Worm (Caenorhabditis elegans): Measurements from ENCODE around the gene tbck-1.

The tbck-1 gene

DNA sequence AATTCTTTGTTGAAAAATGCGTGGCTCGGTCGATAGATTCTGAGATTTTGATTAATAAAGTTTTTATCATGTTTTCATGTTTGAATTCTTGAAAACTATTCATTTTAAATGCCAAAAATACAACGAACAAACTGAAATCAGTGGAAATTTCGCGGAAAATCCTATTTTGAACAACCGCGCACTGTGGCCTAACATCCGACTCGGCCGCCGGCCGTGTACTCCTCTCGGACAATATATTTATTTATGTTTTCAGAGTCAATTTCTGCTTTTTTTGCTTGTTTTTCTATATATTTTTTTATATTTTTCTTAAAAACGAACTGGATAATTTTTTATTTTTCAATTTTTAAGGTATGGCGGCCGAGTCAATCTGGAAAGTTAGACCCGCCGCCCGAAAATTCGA is 37.1 kb upstream of the tbck-1 start, which contains the start of gene F26G1.1 (continued):
- no peak for TF ChIP-seq php-3 (GFP tag; IDR thresholded peaks at IDR 0.05)
- no peak for TF ChIP-seq hmg-1.1 (GFP tag; IDR thresholded peaks at IDR 0.05)
- TF ChIP-seq ztf-11 (tag; optimal IDR thresholded peaks at IDR 0.05) = no peak
- no peak for TF ChIP-seq mep-1 (tag; optimal IDR thresholded peaks at IDR 0.05)
- TF ChIP-seq nhr-111 (GFP tag; optimal IDR thresholded peaks at IDR 0.05) = no peak
- peak in 1 of 2 experiments; percentile 87 for TF ChIP-seq hif-1 (tag; optimal IDR thresholded peaks at IDR 0.05)
- peak; percentile 98 for TF ChIP-seq mes-2 (tag; optimal IDR thresholded peaks at IDR 0.05; ENCODE audit: poor library complexity, severe bottlenecking)
- TF ChIP-seq Y48G9A.11 (GFP tag; IDR thresholded peaks at IDR 0.05) = peak; percentile 91
- TF ChIP-seq ctbp-1 (GFP tag; IDR thresholded peaks at IDR 0.05) = no peak
- TF ChIP-seq lin-39 (tag; optimal IDR thresholded peaks at IDR 0.05) = no peak
- peak; percentile 63 for TF ChIP-seq spr-1 (tag; optimal IDR thresholded peaks at IDR 0.05)
- TF ChIP-seq aha-1 (tag) = peak; percentile 38
- TF ChIP-seq aly-2 (tag; optimal IDR thresholded peaks at IDR 0.05) = no peak
- TF ChIP-seq mxl-2 (GFP tag; conservative IDR thresholded peaks at IDR 0.05) = no peak
- no peak for TF ChIP-seq unc-62 (GFP tag; optimal IDR thresholded peaks at IDR 0.05 in 1 of 2)
- TF ChIP-seq unc-62 (tag; optimal IDR thresholded peaks at IDR 0.05) = no peak
- no peak for TF ChIP-seq ztf-7 (tag; optimal IDR thresholded peaks at IDR 0.05)
- TF ChIP-seq unc-39 (tag; optimal IDR thresholded peaks at IDR 0.05) = no peak
- TF ChIP-seq nhr-237 (tag; optimal IDR thresholded peaks at IDR 0.05) = no peak
- TF ChIP-seq lin-1 (GFP tag; IDR thresholded peaks at IDR 0.05) = no peak
- no peak for TF ChIP-seq daf-19 (GFP tag; conservative IDR thresholded peaks at IDR 0.05)
- no peak for TF ChIP-seq T20F7.1 (GFP tag; optimal IDR thresholded peaks at IDR 0.05)
- TF ChIP-seq egl-27 (tag; optimal IDR thresholded peaks at IDR 0.05) = no peak
- TF ChIP-seq F44E2.7 (GFP tag; IDR thresholded peaks at IDR 0.05) = no peak
- peak; percentile 33 for TF ChIP-seq F49E8.2 (tag; optimal IDR thresholded peaks at IDR 0.05; ENCODE audit: borderline replicate concordance)
- TF ChIP-seq duxl-1 (tag; optimal IDR thresholded peaks at IDR 0.05; ENCODE audit: poor library complexity) = peak; percentile 42
- TF ChIP-seq zfp-3 (GFP tag; conservative IDR thresholded peaks at IDR 0.05) = no peak
- peak; percentile 59 for TF ChIP-seq dmd-6 (GFP tag; IDR thresholded peaks at IDR 0.05)
- TF ChIP-seq nhr-42 (GFP tag; IDR thresholded peaks at IDR 0.05) = no peak
- TF ChIP-seq mxl-3 (GFP tag; optimal IDR thresholded peaks at IDR 0.05) = no peak
- no peak for TF ChIP-seq jun-1 (tag; optimal IDR thresholded peaks at IDR 0.05)
- no peak for TF ChIP-seq nhr-41 (GFP tag; IDR thresholded peaks at IDR 0.05)
- no peak for TF ChIP-seq attf-4 (tag; optimal IDR thresholded peaks at IDR 0.05)
- no peak for TF ChIP-seq zfp-2 (tag; optimal IDR thresholded peaks at IDR 0.05)
- TF ChIP-seq lim-7 (GFP tag; IDR thresholded peaks at IDR 0.05) = no peak
- TF ChIP-seq arid-1 (GFP tag; conservative IDR thresholded peaks at IDR 0.05) = no peak
- no peak for TF ChIP-seq daf-8 (GFP tag; IDR thresholded peaks at IDR 0.05)
- TF ChIP-seq rbr-2 (tag; optimal IDR thresholded peaks at IDR 0.05) = peak; percentile 6
- peak; percentile 90 for TF ChIP-seq dmd-9 (GFP tag; IDR thresholded peaks at IDR 0.05)
- no peak for TF ChIP-seq skn-1 (tag; optimal IDR thresholded peaks at IDR 0.05)
- TF ChIP-seq ZK337.2 (GFP tag; IDR thresholded peaks at IDR 0.05) = peak; percentile 91
- TF ChIP-seq tra-1 (GFP tag; IDR thresholded peaks at IDR 0.05) = no peak
- TF ChIP-seq ceh-44 (GFP tag; IDR thresholded peaks at IDR 0.05) = peak; percentile 48; the same call in 1 of the 2 replicates
- TF ChIP-seq Y5F2A.4 (GFP tag; optimal IDR thresholded peaks at IDR 0.05) = no peak
- TF ChIP-seq pha-4 (GFP tag; IDR thresholded peaks at IDR 0.05) = no peak
- TF ChIP-seq pha-4 (tag; optimal IDR thresholded peaks at IDR 0.05) = no peak
- no peak for TF ChIP-seq ces-1 (GFP tag; optimal IDR thresholded peaks at IDR 0.05)
- no peak for TF ChIP-seq Y75B8A.6 (GFP tag; IDR thresholded peaks at IDR 0.05)
- no peak for TF ChIP-seq tag-97 (GFP tag; IDR thresholded peaks at IDR 0.05)

All from whole organism, L4 larva.